Fruit fly (Drosophila melanogaster) whole organism, prepupa: Measurements from ENCODE around the gene CG10749.
A peak's percentile ranks its signal among the peaks of the same experiment; 100 is the strongest.

Experiments
- Blimp-1 ChIP-seq: fragments of 200-800 bp; sonication (Bioruptor generic); optimal IDR thresholded peaks from 3 replicates; lab custom pipeline; 2017; ENCODE audit warnings: missing biosample characterization, missing genetic modification characterization, mild to moderate bottlenecking, moderate library complexity, missing genetic modification reagents
- CG10631 ChIP-seq: fragments of 200-800 bp; sonication (Bioruptor generic); optimal IDR thresholded peaks from 2 replicates; lab custom pipeline; 2016; ENCODE audit warnings: missing biosample characterization, missing genetic modification characterization
- CG10669 ChIP-seq: fragments of 200-800 bp; sonication (Bioruptor generic); optimal IDR thresholded peaks from 3 replicates; lab custom pipeline; 2018; ENCODE audit warnings: missing biosample characterization, mild to moderate bottlenecking, missing genetic modification characterization, moderate library complexity
- CG11294 ChIP-seq: fragments of 200-800 bp; sonication (Bioruptor generic); IDR thresholded peaks from 2 replicates; pipeline ENCODE4 v1.3.6; 2022; ENCODE audit warnings: missing biosample characterization, missing genetic modification characterization
- CG11762 ChIP-seq: fragments of 200-800 bp; sonication (Bioruptor generic); optimal IDR thresholded peaks from 3 replicates; lab custom pipeline; 2016; ENCODE audit warnings: missing biosample characterization, missing genetic modification characterization; ENCODE audit not compliant: insufficient read depth
- CG11902 ChIP-seq: fragments of 200-800 bp; sonication (Bioruptor generic); optimal IDR thresholded peaks from 3 replicates; lab custom pipeline; 2016; ENCODE audit warnings: missing biosample characterization, missing genetic modification characterization
- CG15336 ChIP-seq: fragments of 200-800 bp; sonication (Bioruptor generic); IDR thresholded peaks from 2 replicates; pipeline ENCODE4 v1.3.6; 2022; ENCODE audit warnings: missing biosample characterization, missing genetic modification characterization
- CG1621 ChIP-seq: fragments of 200-800 bp; sonication (Bioruptor generic); optimal IDR thresholded peaks from 3 replicates; lab custom pipeline; 2018; ENCODE audit warnings: missing biosample characterization, mild to moderate bottlenecking, missing genetic modification characterization
- CG16779 ChIP-seq: fragments of 200-800 bp; sonication (Bioruptor generic); optimal IDR thresholded peaks from 3 replicates; lab custom pipeline; 2017; ENCODE audit warnings: missing biosample characterization, mild to moderate bottlenecking, missing genetic modification characterization
- CG3032 ChIP-seq: fragments of 200-800 bp; optimal IDR thresholded peaks from 2 replicates; lab custom pipeline; 2019; ENCODE audit warnings: missing biosample characterization, mild to moderate bottlenecking, missing genetic modification characterization, moderate library complexity
- CG31627 ChIP-seq: fragments of 200-800 bp; sonication (Bioruptor generic); optimal IDR thresholded peaks from 3 replicates; lab custom pipeline; 2016; ENCODE audit warnings: missing biosample characterization, missing genetic modification characterization
- CG32006 ChIP-seq: fragments of 200-800 bp; sonication (Bioruptor generic); optimal IDR thresholded peaks from 3 replicates; lab custom pipeline; 2017; ENCODE audit warnings: missing biosample characterization, mild to moderate bottlenecking, missing genetic modification characterization
- CG4318 ChIP-seq: fragments of 200-800 bp; sonication (Bioruptor generic); optimal IDR thresholded peaks from 3 replicates; lab custom pipeline; 2017; ENCODE audit warnings: missing biosample characterization, mild to moderate bottlenecking, missing genetic modification characterization
- CG6792 ChIP-seq: fragments of 200-800 bp; sonication (Bioruptor generic); optimal IDR thresholded peaks from 3 replicates; lab custom pipeline; 2016; ENCODE audit warnings: missing biosample characterization, missing genetic modification characterization
- CG6808 ChIP-seq: fragments of 200-800 bp; sonication (Bioruptor generic); optimal IDR thresholded peaks from 3 replicates; lab custom pipeline; 2017; ENCODE audit warnings: missing biosample characterization, missing genetic modification characterization, mild to moderate bottlenecking, moderate library complexity, missing genetic modification reagents
- CG6854 ChIP-seq: fragments of 200-800 bp; sonication (Bioruptor generic); optimal IDR thresholded peaks from 2 replicates; lab custom pipeline; 2017; ENCODE audit warnings: missing biosample characterization, mild to moderate bottlenecking, missing genetic modification characterization
- CG8319 ChIP-seq: fragments of 200-800 bp; sonication (Bioruptor generic); optimal IDR thresholded peaks from 3 replicates; lab custom pipeline; 2016; ENCODE audit warnings: missing biosample characterization, missing genetic modification characterization
- CG8632 ChIP-seq: fragments of 200-800 bp; sonication (Bioruptor generic); optimal IDR thresholded peaks from 3 replicates; lab custom pipeline; 2016; ENCODE audit warnings: missing biosample characterization, missing genetic modification characterization
- CG9139 ChIP-seq: fragments of 200-800 bp; sonication (Bioruptor generic); optimal IDR thresholded peaks from 3 replicates; lab custom pipeline; 2017; ENCODE audit warnings: missing biosample characterization, mild to moderate bottlenecking, missing genetic modification characterization
- Eip75B ChIP-seq: fragments of 200-800 bp; sonication (Bioruptor generic); optimal IDR thresholded peaks from 3 replicates; lab custom pipeline; 2016; ENCODE audit warnings: missing biosample characterization, missing genetic modification characterization
- Eip78C ChIP-seq: fragments of 200-800 bp; sonication (Bioruptor generic); peaks from one replicate; lab custom pipeline; 2016; ENCODE audit warnings: missing biosample characterization, missing genetic modification characterization
- Eip93F ChIP-seq: fragments of 200-800 bp; sonication (Bioruptor generic); optimal IDR thresholded peaks from 2 replicates; lab custom pipeline; 2016; ENCODE audit warnings: missing biosample characterization, mild to moderate bottlenecking, missing genetic modification characterization
- Ets21C ChIP-seq: fragments of 200-800 bp; sonication (Bioruptor generic); optimal IDR thresholded peaks from 3 replicates; lab custom pipeline; 2016; ENCODE audit warnings: missing biosample characterization, missing genetic modification characterization
- Ets96B ChIP-seq: fragments of 200-800 bp; optimal IDR thresholded peaks from 2 replicates; lab custom pipeline; 2019; ENCODE audit warnings: missing biosample characterization, mild to moderate bottlenecking, missing genetic modification characterization, moderate library complexity
- Hr38 ChIP-seq: sonication (Bioruptor generic); optimal IDR thresholded peaks from 2 replicates; lab custom pipeline; 2016; ENCODE audit warnings: missing biosample characterization, missing genetic modification characterization
- Lpt ChIP-seq: fragments of 200-800 bp; sonication (Bioruptor generic); optimal IDR thresholded peaks from 3 replicates; lab custom pipeline; 2016; ENCODE audit warnings: missing biosample characterization, missing genetic modification characterization
- Met ChIP-seq: fragments of 200-800 bp; sonication (Bioruptor generic); optimal IDR thresholded peaks from 3 replicates; lab custom pipeline; 2016; ENCODE audit warnings: missing biosample characterization, missing genetic modification characterization
- Smox ChIP-seq: fragments of 200-800 bp; sonication (Bioruptor generic); optimal IDR thresholded peaks from 3 replicates; lab custom pipeline; 2016; ENCODE audit warnings: missing biosample characterization, missing genetic modification characterization
- Sox102F ChIP-seq: fragments of 200-800 bp; sonication (Bioruptor generic); optimal IDR thresholded peaks from 2 replicates; lab custom pipeline; 2016; ENCODE audit warnings: missing biosample characterization, mild to moderate bottlenecking, missing genetic modification characterization
- Sox14 ChIP-seq: fragments of 200-800 bp; sonication (Bioruptor generic); optimal IDR thresholded peaks from 3 replicates; lab custom pipeline; 2016; ENCODE audit warnings: missing biosample characterization, missing genetic modification characterization
- Sox15 ChIP-seq: fragments of 200-800 bp; sonication (Bioruptor generic); optimal IDR thresholded peaks from 3 replicates; lab custom pipeline; 2016; ENCODE audit warnings: missing biosample characterization, missing genetic modification characterization
- achi ChIP-seq: fragments of 200-800 bp; sonication (Bioruptor generic); optimal IDR thresholded peaks from 3 replicates; lab custom pipeline; 2016; ENCODE audit warnings: missing biosample characterization, missing genetic modification characterization
- dac ChIP-seq: fragments of 200-800 bp; sonication (Bioruptor generic); optimal IDR thresholded peaks from 2 replicates; lab custom pipeline; 2017; ENCODE audit warnings: missing biosample characterization, mild to moderate bottlenecking, missing genetic modification characterization
- dsx ChIP-seq: fragments of 200-800 bp; optimal IDR thresholded peaks from 3 replicates; lab custom pipeline; 2019; ENCODE audit warnings: missing biosample characterization, mild to moderate bottlenecking, missing genetic modification characterization, moderate library complexity; ENCODE audit not compliant: poor library complexity, severe bottlenecking
- esn ChIP-seq: fragments of 200-800 bp; sonication (Bioruptor generic); optimal IDR thresholded peaks from 2 replicates; lab custom pipeline; 2016; ENCODE audit warnings: missing biosample characterization, mild to moderate bottlenecking, missing genetic modification characterization, moderate library complexity
- fd59A ChIP-seq: fragments of 200-800 bp; sonication (Bioruptor generic); optimal IDR thresholded peaks from 2 replicates; lab custom pipeline; 2017; ENCODE audit warnings: missing biosample characterization, mild to moderate bottlenecking, missing genetic modification characterization, missing genetic modification reagents
- fd85E ChIP-seq: fragments of 200-800 bp; sonication (Bioruptor generic); optimal IDR thresholded peaks from 3 replicates; lab custom pipeline; 2016; ENCODE audit warnings: missing biosample characterization, missing genetic modification characterization
- lz ChIP-seq: fragments of 200-800 bp; sonication (Bioruptor generic); optimal IDR thresholded peaks from 3 replicates; lab custom pipeline; 2016; ENCODE audit warnings: missing biosample characterization, missing genetic modification characterization
- net ChIP-seq: fragments of 200-800 bp; sonication (Bioruptor generic); optimal IDR thresholded peaks from 3 replicates; lab custom pipeline; 2016; ENCODE audit warnings: missing biosample characterization, missing genetic modification characterization
- pdm3 ChIP-seq: fragments of 200-800 bp; sonication (Bioruptor generic); optimal IDR thresholded peaks from 3 replicates; lab custom pipeline; 2016; ENCODE audit warnings: missing biosample characterization, missing genetic modification characterization
- salr ChIP-seq, 2 experiments: fragments of 200-800 bp; sonication (Bioruptor generic); optimal IDR thresholded peaks; 3 replicates each; lab custom pipeline; 2016 to 2018; ENCODE audit warnings: missing biosample characterization in 2 of 2, missing genetic modification characterization in 2 of 2, mild to moderate bottlenecking in 1 of 2
- spab ChIP-seq: fragments of 200-800 bp; sonication (Bioruptor generic); optimal IDR thresholded peaks from 2 replicates; lab custom pipeline; 2017; ENCODE audit warnings: missing biosample characterization, mild to moderate bottlenecking, missing genetic modification characterization, missing genetic modification reagents
- ss ChIP-seq, 2 experiments: fragments of 200-800 bp; sonication (Bioruptor generic); optimal IDR thresholded peaks; 2 replicates in 1 of 2; 3 replicates in 1 of 2; lab custom pipeline; 2017 to 2018; ENCODE audit warnings: mild to moderate bottlenecking in 2 of 2, missing biosample characterization in 2 of 2, missing genetic modification characterization in 2 of 2, moderate library complexity in 1 of 2
- svp ChIP-seq: fragments of 200-800 bp; sonication (Bioruptor generic); peaks from one replicate; lab custom pipeline; 2016; ENCODE audit warnings: missing biosample characterization, missing genetic modification characterization
- topi ChIP-seq: fragments of 200-800 bp; sonication (Bioruptor generic); optimal IDR thresholded peaks from 3 replicates; lab custom pipeline; 2016; ENCODE audit warnings: missing biosample characterization, missing genetic modification characterization
- vri ChIP-seq: fragments of 200-800 bp; sonication (Bioruptor generic); optimal IDR thresholded peaks from 3 replicates; lab custom pipeline; 2016; ENCODE audit warnings: missing biosample characterization, mild to moderate bottlenecking, missing genetic modification characterization

Gene CG10749

dm6 chr3L:13015195-13015822 lies 43.0 kb downstream of the CG10749 start, which contains the start of gene MICAL-like (continued):
- no peak for TF ChIP-seq CG1621 (tag; lab: Kevin White, UChicago)
- no peak for TF ChIP-seq Hr38 (GFP tag; lab: Kevin White, UChicago)
- no peak for TF ChIP-seq Sox102F (GFP tag; lab: Kevin White, UChicago)
- TF ChIP-seq Eip93F (GFP tag; lab: Kevin White, UChicago) = no peak
- no peak for TF ChIP-seq CG10631 (GFP tag; lab: Kevin White, UChicago)
- no peak for TF ChIP-seq CG3032 (tag; lab: Kevin White, UChicago)
- no peak for TF ChIP-seq CG8632 (GFP tag; lab: Kevin White, UChicago)
- no peak for TF ChIP-seq vri (GFP tag; lab: Kevin White, UChicago)

DNA sequence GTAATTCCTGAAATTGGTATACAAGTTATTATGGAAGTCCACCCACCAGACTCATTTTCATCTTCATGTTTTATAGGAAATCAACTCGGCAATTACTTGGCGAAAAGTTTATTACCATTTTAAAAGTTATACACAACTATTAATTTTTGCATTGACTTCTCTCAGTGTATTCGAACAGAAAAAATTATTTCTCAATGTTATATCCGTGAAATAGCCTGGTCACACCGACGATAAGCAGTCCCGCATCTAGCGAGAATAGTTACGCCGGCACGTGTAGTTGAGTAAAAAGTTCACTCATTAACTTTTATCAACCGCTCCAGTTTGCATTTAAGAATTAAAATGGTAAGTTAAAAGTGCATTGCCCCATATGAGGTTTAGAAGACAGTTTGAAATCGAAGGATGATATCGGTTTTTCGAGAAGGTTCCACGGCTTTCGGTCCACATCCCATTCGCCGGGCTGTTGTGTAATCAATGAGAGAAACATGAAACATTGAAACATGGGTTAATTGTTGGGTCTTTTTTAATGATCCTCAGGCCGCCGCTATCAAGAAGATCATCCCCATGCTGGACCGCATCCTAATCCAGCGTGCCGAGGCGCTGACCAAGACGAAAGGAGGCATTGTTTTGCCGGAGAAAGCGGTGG lies 43.7 kb downstream of the CG10749 start, which contains the start of gene CG11267:
CG11267 (plus strand) TSS at position 228 of the 643 bp plus-strand sequence.
- TF ChIP-seq CG11294 (GFP tag; lab: Robert Waterston, UW) (peak; percentile 86), CG10631 (GFP tag; lab: Kevin White, UChicago) (peak; percentile 83), achi (GFP tag; lab: Kevin White, UChicago) (peak; percentile 70), CG8319 (GFP tag; lab: Kevin White, UChicago) (peak; percentile 71), Sox15 (GFP tag; lab: Kevin White, UChicago) (peak; percentile 66), CG31627 (GFP tag; lab: Kevin White, UChicago) (peak; percentile 85), fd85E (GFP tag; lab: Kevin White, UChicago) (peak; percentile 28), pdm3 (GFP tag; lab: Kevin White, UChicago) (peak; percentile 84), spab (GFP tag; lab: Kevin White, UChicago) (peak; percentile 78), CG4318 (GFP tag; lab: Kevin White, UChicago) (peak; percentile 70), CG11902 (GFP tag; lab: Kevin White, UChicago) (peak; percentile 75), Eip78C (GFP tag; lab: Kevin White, UChicago) (peak; percentile 96), Sox14 (GFP tag; lab: Kevin White, UChicago) (peak; percentile 84), CG15336 (peak; percentile 88), vri (GFP tag; lab: Kevin White, UChicago) (peak; percentile 57), lz (peak; percentile 82), Ets21C (GFP tag; lab: Kevin White, UChicago) (peak; percentile 75), CG32006 (GFP tag; lab: Kevin White, UChicago) (peak; percentile 84), CG16779 (tag; lab: Kevin White, UChicago) (no peak), Met (GFP tag; lab: Kevin White, UChicago) (peak; percentile 87), net (peak; percentile 82), Ets96B (tag; lab: Kevin White, UChicago) (peak; percentile 76), CG1621 (tag; lab: Kevin White, UChicago) (peak; percentile 74), CG11762 (peak; percentile 82), svp (GFP tag; lab: Kevin White, UChicago) (peak; percentile 90), CG8632 (GFP tag; lab: Kevin White, UChicago) (peak; percentile 69), salr (GFP tag; optimal IDR thresholded peaks at IDR 0.05; lab: Kevin White, UChicago) (peak; percentile 72), topi (GFP tag; lab: Kevin White, UChicago) (peak; percentile 84), dac (GFP tag; lab: Kevin White, UChicago) (peak; percentile 66), CG6808 (peak; percentile 75), Eip75B (GFP tag; lab: Kevin White, UChicago) (peak; percentile 76), CG3032 (tag; lab: Kevin White, UChicago) (peak; percentile 86), Lpt (GFP tag; lab: Kevin White, UChicago) (peak; percentile 81), fd59A (GFP tag; lab: Kevin White, UChicago) (peak; percentile 50), ss (GFP tag; optimal IDR thresholded peaks at IDR 0.05; lab: Kevin White, UChicago) (peak; percentile 46 to 72), Hr38 (GFP tag; lab: Kevin White, UChicago) (no peak), CG6792 (GFP tag; lab: Kevin White, UChicago) (peak; percentile 72), CG9139 (GFP tag; lab: Kevin White, UChicago) (peak; percentile 70), Smox (GFP tag; lab: Kevin White, UChicago) (peak; percentile 83), CG10669 (GFP tag; lab: Kevin White, UChicago) (peak; percentile 86), Eip93F (GFP tag; lab: Kevin White, UChicago) (peak; percentile 77), dsx (GFP tag; lab: Kevin White, UChicago) (peak; percentile 78), esn (GFP tag; lab: Kevin White, UChicago) (peak; percentile 86), CG6854 (GFP tag; lab: Kevin White, UChicago) (peak; percentile 38), Blimp-1 (GFP tag; lab: Kevin White, UChicago) (peak; percentile 65)
